Worm (Caenorhabditis elegans) whole organism, L4 larva: ENCODE results near the gene F53B3.3.
A peak's percentile ranks its signal among the peaks of the same experiment; 100 is the strongest.

Experiments
- F10B5.3 ChIP-seq: sonication (generic microtip); optimal IDR thresholded peaks from 2 replicates; lab custom pipeline; 2016; ENCODE audit warnings: mild to moderate bottlenecking, missing genetic modification characterization, missing compliant biosample characterization
- F26F4.8 ChIP-seq: fragments of 200-800 bp; sonication (Bioruptor generic); conservative IDR thresholded peaks from 2 replicates; pipeline ENCODE4 v1.3.6; 2022; ENCODE audit warnings: missing genetic modification characterization, missing compliant biosample characterization
- F37D6.2 ChIP-seq: sonication (generic microtip); optimal IDR thresholded peaks from 2 replicates; lab custom pipeline; 2016; ENCODE audit warnings: mild to moderate bottlenecking, missing genetic modification characterization, missing compliant biosample characterization
- F49E8.2 ChIP-seq: sonication (generic microtip); optimal IDR thresholded peaks from 2 replicates; lab custom pipeline; 2016; ENCODE audit warnings: missing compliant biosample characterization, mild to moderate bottlenecking, missing genetic modification characterization, borderline replicate concordance
- T26A8.4 ChIP-seq: fragments of 200-800 bp; sonication (Bioruptor generic); IDR thresholded peaks from 2 replicates; pipeline ENCODE4 v1.3.6; 2022; ENCODE audit warnings: missing genetic modification characterization, missing compliant biosample characterization
- Y48G9A.11 ChIP-seq: fragments of 200-800 bp; sonication (Bioruptor generic); IDR thresholded peaks from 2 replicates; pipeline ENCODE4 v1.3.6; 2022; ENCODE audit warnings: missing genetic modification reagents, missing genetic modification characterization, missing compliant biosample characterization
- Y75B8A.6 ChIP-seq: fragments of 200-800 bp; sonication (Bioruptor generic); IDR thresholded peaks from 2 replicates; pipeline ENCODE4 v1.3.6; 2022; ENCODE audit warnings: missing genetic modification reagents, missing genetic modification characterization, missing compliant biosample characterization
- ZK337.2 ChIP-seq: fragments of 200-800 bp; sonication (Bioruptor generic); IDR thresholded peaks from 2 replicates; pipeline ENCODE4 v1.3.6; 2022; ENCODE audit warnings: missing genetic modification reagents, missing genetic modification characterization, missing compliant biosample characterization
- aly-2 ChIP-seq: sonication (generic microtip); optimal IDR thresholded peaks from 2 replicates; lab custom pipeline; 2018; ENCODE audit warnings: missing biosample characterization, missing genetic modification characterization
- arid-1 ChIP-seq: fragments of 200-800 bp; sonication (Bioruptor generic); conservative IDR thresholded peaks from 2 replicates; pipeline ENCODE4 v1.3.6; 2022; ENCODE audit warnings: missing genetic modification reagents, missing genetic modification characterization, missing compliant biosample characterization
- ceh-32 ChIP-seq: sonication (generic microtip); optimal IDR thresholded peaks from 2 replicates; lab custom pipeline; 2016; ENCODE audit warnings: mild to moderate bottlenecking, missing genetic modification characterization, missing compliant biosample characterization; ENCODE audit not compliant: poor library complexity
- ceh-44 ChIP-seq: fragments of 200-800 bp; sonication (Bioruptor generic); IDR thresholded peaks from 2 replicates; pipeline ENCODE4 v1.3.6; 2022; ENCODE audit warnings: missing genetic modification reagents, missing genetic modification characterization, missing compliant biosample characterization
- ceh-62 ChIP-seq: sonication (generic microtip); optimal IDR thresholded peaks from 2 replicates; lab custom pipeline; 2017; ENCODE audit warnings: missing biosample characterization, missing genetic modification characterization
- ceh-82 ChIP-seq: sonication (generic microtip); optimal IDR thresholded peaks from 2 replicates; lab custom pipeline; 2017; ENCODE audit warnings: missing biosample characterization, missing genetic modification characterization
- daf-12 ChIP-seq: fragments of 150-350 bp; optimal IDR thresholded peaks from 2 replicates; lab custom pipeline; 2014; ENCODE audit warnings: missing biosample characterization, missing genetic modification reagents, missing genetic modification characterization
- daf-16 ChIP-seq, 3 experiments: sonication (generic microtip); optimal IDR thresholded peaks; 2 replicates each; lab custom pipeline; 2016 to 2017; ENCODE audit warnings: missing genetic modification characterization in 3 of 3, missing genetic modification reagents in 3 of 3, mild to moderate bottlenecking in 2 of 3, missing compliant biosample characterization in 2 of 3, missing biosample characterization in 1 of 3, moderate library complexity in 1 of 3
- dpl-1 ChIP-seq: fragments of 150-350 bp; optimal IDR thresholded peaks from 2 replicates; lab custom pipeline; 2014; ENCODE audit warnings: missing biosample characterization, missing genetic modification reagents, missing genetic modification characterization
- dve-1 ChIP-seq: sonication (generic microtip); optimal IDR thresholded peaks from 2 replicates; lab custom pipeline; 2017; ENCODE audit warnings: antibody characterized with exemption, mild to moderate bottlenecking, missing genetic modification characterization, missing compliant biosample characterization; ENCODE audit not compliant: insufficient read depth
- fkh-10 ChIP-seq: fragments of 150-350 bp; optimal IDR thresholded peaks from 2 replicates; lab custom pipeline; 2014; ENCODE audit warnings: missing biosample characterization, missing genetic modification reagents, missing genetic modification characterization
- fos-1 ChIP-seq: fragments of 150-350 bp; optimal IDR thresholded peaks from 2 replicates; lab custom pipeline; 2014; ENCODE audit warnings: missing biosample characterization, missing genetic modification characterization
- hif-1 ChIP-seq, 2 experiments: sonication (generic microtip); optimal IDR thresholded peaks; 2 replicates each; lab custom pipeline; 2016 to 2017; ENCODE audit warnings: missing compliant biosample characterization in 2 of 2, missing genetic modification characterization in 2 of 2, missing genetic modification reagents in 2 of 2, missing genotype in 2 of 2, mild to moderate bottlenecking in 1 of 2
- hlh-11 ChIP-seq: fragments of 200-800 bp; sonication (Bioruptor generic); optimal IDR thresholded peaks from 2 replicates; lab custom pipeline; 2018; ENCODE audit warnings: mild to moderate bottlenecking, missing genetic modification characterization, missing compliant biosample characterization
- hmg-1.1 ChIP-seq: fragments of 200-800 bp; sonication (Bioruptor generic); IDR thresholded peaks from 2 replicates; pipeline ENCODE4 v1.3.6; 2022; ENCODE audit warnings: missing genetic modification reagents, missing genetic modification characterization, missing compliant biosample characterization
- lin-29 ChIP-seq: fragments of 200-800 bp; sonication (Bioruptor generic); IDR thresholded peaks from 2 replicates; pipeline ENCODE4 v1.3.6; 2022; ENCODE audit warnings: missing genetic modification reagents, missing genetic modification characterization, missing compliant biosample characterization
- lir-3 ChIP-seq: sonication (generic microtip); optimal IDR thresholded peaks from 2 replicates; lab custom pipeline; 2016; ENCODE audit warnings: mild to moderate bottlenecking, missing genetic modification characterization, missing compliant biosample characterization
- lsy-2 ChIP-seq, 2 experiments: fragments of 150-350 bp in 1 of 2; sonication (generic microtip) in 1 of 2; optimal IDR thresholded peaks; 2 replicates each; lab custom pipeline; 2014 to 2017; ENCODE audit warnings: missing biosample characterization in 2 of 2, missing genetic modification characterization in 2 of 2
- madf-5 ChIP-seq, 2 experiments: fragments of 200-800 bp; sonication (Bioruptor generic); IDR thresholded peaks; 2 replicates each; pipeline ENCODE4 v1.3.6; 2022; ENCODE audit warnings: missing compliant biosample characterization in 2 of 2, missing genetic modification characterization in 2 of 2
- mxl-3 ChIP-seq: fragments of 200-800 bp; sonication (Bioruptor generic); optimal IDR thresholded peaks from 2 replicates; lab custom pipeline; 2018; ENCODE audit warnings: mild to moderate bottlenecking, missing genetic modification characterization, missing compliant biosample characterization
- nhr-237 ChIP-seq: sonication (generic microtip); optimal IDR thresholded peaks from 2 replicates; lab custom pipeline; 2017; ENCODE audit warnings: missing biosample characterization, missing genetic modification characterization
- nhr-25 ChIP-seq: sonication (generic microtip); optimal IDR thresholded peaks from 2 replicates; lab custom pipeline; 2017; ENCODE audit warnings: missing genetic modification characterization, mild to moderate bottlenecking, missing compliant biosample characterization, antibody characterized with exemption, moderate library complexity, borderline replicate concordance; ENCODE audit not compliant: insufficient read depth
- nhr-48 ChIP-seq: sonication (generic microtip); optimal IDR thresholded peaks from 2 replicates; lab custom pipeline; 2016; ENCODE audit warnings: mild to moderate bottlenecking, missing genetic modification characterization, missing compliant biosample characterization
- nhr-77 ChIP-seq: fragments of 150-350 bp; optimal IDR thresholded peaks from 2 replicates; lab custom pipeline; 2014; ENCODE audit warnings: missing biosample characterization, missing genetic modification characterization
- php-3 ChIP-seq: fragments of 200-800 bp; sonication (Bioruptor generic); IDR thresholded peaks from 2 replicates; pipeline ENCODE4 v1.3.6; 2022; ENCODE audit warnings: missing genetic modification reagents, missing genetic modification characterization, missing compliant biosample characterization
- pqm-1 ChIP-seq: sonication (generic microtip); optimal IDR thresholded peaks from 2 replicates; lab custom pipeline; 2017; ENCODE audit warnings: missing biosample characterization, missing genetic modification characterization
- sdz-12 ChIP-seq: fragments of 200-800 bp; sonication (Bioruptor generic); optimal IDR thresholded peaks from 2 replicates; lab custom pipeline; 2018; ENCODE audit warnings: mild to moderate bottlenecking, missing genetic modification characterization, missing compliant biosample characterization
- set-16 ChIP-seq: fragments of 200-800 bp; sonication (Bioruptor generic); IDR thresholded peaks from 2 replicates; pipeline ENCODE4 v1.3.6; 2022; ENCODE audit warnings: missing genetic modification reagents, missing genetic modification characterization, missing compliant biosample characterization
- skn-1 ChIP-seq: fragments of 150-350 bp; optimal IDR thresholded peaks from 2 replicates; lab custom pipeline; 2014; ENCODE audit warnings: missing biosample characterization, missing genetic modification characterization
- spr-1 ChIP-seq: sonication (generic microtip); optimal IDR thresholded peaks from 2 replicates; lab custom pipeline; 2016; ENCODE audit warnings: mild to moderate bottlenecking, missing genetic modification characterization, missing compliant biosample characterization
- spr-3 ChIP-seq: fragments of 200-800 bp; sonication (Bioruptor generic); optimal IDR thresholded peaks from 2 replicates; lab custom pipeline; 2018; ENCODE audit warnings: mild to moderate bottlenecking, missing genetic modification characterization, missing compliant biosample characterization
- tra-1 ChIP-seq: fragments of 200-800 bp; sonication (Bioruptor generic); IDR thresholded peaks from 2 replicates; pipeline ENCODE4 v1.3.6; 2022; ENCODE audit warnings: missing genetic modification reagents, missing genetic modification characterization, missing compliant biosample characterization
- unc-62 ChIP-seq, 3 experiments: fragments of 150-350 bp in 1 of 3; sonication (generic microtip); optimal IDR thresholded peaks in 2 of 3; peaks in 1 of 3; 1 replicate in 1 of 3; 2 replicates in 2 of 3; lab custom pipeline; 2014 to 2017; ENCODE audit warnings: missing biosample characterization in 3 of 3, missing genetic modification characterization in 3 of 3, missing genetic modification reagents in 3 of 3, missing genotype in 1 of 3
- zip-2 ChIP-seq: fragments of 150-350 bp; optimal IDR thresholded peaks from 2 replicates; lab custom pipeline; 2014; ENCODE audit warnings: missing biosample characterization, missing genetic modification characterization
- ztf-11 ChIP-seq: fragments of 150-350 bp; optimal IDR thresholded peaks from 2 replicates; lab custom pipeline; 2014; ENCODE audit warnings: missing biosample characterization, missing genetic modification characterization
- ztf-7 ChIP-seq: fragments of 150-350 bp; optimal IDR thresholded peaks from 2 replicates; lab custom pipeline; 2014; ENCODE audit warnings: missing biosample characterization, missing genetic modification characterization

The F53B3.3 gene

ce11 chrX:2907296-2907873, 36.4 kb upstream of the F53B3.3 start (continued):
- no peak for TF ChIP-seq spr-3 (GFP tag; lab: Kevin White, UChicago)
- no peak for TF ChIP-seq lin-29 (GFP tag; lab: Robert Waterston, UW)
- 0 out of 2 replicates have a peak, but pooled peaks have one; percentile 9 for TF ChIP-seq Y48G9A.11 (GFP tag; lab: Robert Waterston, UW)
- no peak for TF ChIP-seq F26F4.8 (GFP tag; lab: Robert Waterston, UW)
- TF ChIP-seq fos-1, result no peak
- TF ChIP-seq nhr-25 (tag; lab: Kevin White, UChicago), result no peak
- TF ChIP-seq ZK337.2 (GFP tag; lab: Robert Waterston, UW), result 0 out of 2 replicates have a peak, but pooled peaks have one; percentile 19
- TF ChIP-seq sdz-12 (GFP tag; lab: Kevin White, UChicago), result no peak
- no peak for TF ChIP-seq tra-1 (GFP tag; lab: Robert Waterston, UW)
- TF ChIP-seq mxl-3 (GFP tag; lab: Kevin White, UChicago), result peak; percentile 5
- TF ChIP-seq madf-5 (GFP tag; IDR thresholded peaks at IDR 0.05; lab: Robert Waterston, UW), result no peak
- TF ChIP-seq Y75B8A.6 (GFP tag; lab: Robert Waterston, UW), result no peak
- no peak for TF ChIP-seq ztf-7
- TF ChIP-seq php-3 (GFP tag; lab: Robert Waterston, UW), result no peak
- TF ChIP-seq daf-12 (tag; lab: Kevin White, UChicago), result no peak
- TF ChIP-seq hmg-1.1 (GFP tag; lab: Robert Waterston, UW), result no peak
- no peak for TF ChIP-seq arid-1 (GFP tag; lab: Robert Waterston, UW)
- TF ChIP-seq lsy-2 (tag; optimal IDR thresholded peaks at IDR 0.05; lab: Kevin White, UChicago), result no peak
- TF ChIP-seq set-16, result peak; percentile 89
- no peak for TF ChIP-seq daf-16 (GFP tag; optimal IDR thresholded peaks at IDR 0.05; lab: Kevin White, UChicago)
- TF ChIP-seq daf-16 (tag; optimal IDR thresholded peaks at IDR 0.05; lab: Kevin White, UChicago), result no peak
- no peak for TF ChIP-seq ceh-62 (tag; lab: Kevin White, UChicago)
- no peak for TF ChIP-seq F37D6.2 (tag; lab: Kevin White, UChicago)
- no peak for TF ChIP-seq aly-2 (tag; lab: Kevin White, UChicago)
- TF ChIP-seq T26A8.4 (GFP tag; lab: Robert Waterston, UW), result no peak
- no peak for TF ChIP-seq dve-1 (tag; lab: Kevin White, UChicago)
- no peak for TF ChIP-seq nhr-237 (tag; lab: Kevin White, UChicago)
- no peak for TF ChIP-seq skn-1 (tag; lab: Kevin White, UChicago)
- TF ChIP-seq hlh-11 (tag; lab: Kevin White, UChicago), result peak; percentile 21
- no peak for TF ChIP-seq lir-3 (tag; lab: Kevin White, UChicago)
- no peak for TF ChIP-seq spr-1 (tag; lab: Kevin White, UChicago)
- TF ChIP-seq ztf-11 (tag; lab: Kevin White, UChicago), result no peak
- TF ChIP-seq ceh-82 (tag; lab: Kevin White, UChicago), result no peak
- no peak for TF ChIP-seq nhr-48 (tag; lab: Kevin White, UChicago)
- TF ChIP-seq ceh-44, result no peak
- no peak for TF ChIP-seq F49E8.2
- TF ChIP-seq F10B5.3, result no peak
- TF ChIP-seq dpl-1 (GFP tag; lab: Kevin White, UChicago), result no peak
- TF ChIP-seq fkh-10 (GFP tag; lab: Kevin White, UChicago), result no peak
- no peak for TF ChIP-seq pqm-1 (tag; lab: Kevin White, UChicago)
- no peak for TF ChIP-seq nhr-77 (tag; lab: Kevin White, UChicago)
- TF ChIP-seq hif-1 (tag; optimal IDR thresholded peaks at IDR 0.05; lab: Kevin White, UChicago), result no peak
- TF ChIP-seq zip-2, result no peak
- TF ChIP-seq unc-62 (GFP tag; optimal IDR thresholded peaks at IDR 0.05 in 1 of 2; lab: Kevin White, UChicago), result peak in 1 of 2 experiments; percentile 54
- no peak for TF ChIP-seq unc-62 (tag; optimal IDR thresholded peaks at IDR 0.05; lab: Kevin White, UChicago)
- TF ChIP-seq ceh-32 (tag; lab: Kevin White, UChicago), result no peak
- TF ChIP-seq, all 104 proteins: peak for 9
